Fruit fly (Drosophila melanogaster): ENCODE results near the gene CG6885.

The CG6885 gene

dm6 chr3L:18756293-18756887, 12.1 kb downstream of the CG6885 start (continued):
- TF ChIP-seq CoRest (tag; optimal IDR thresholded peaks at IDR 0.05) (peak; percentile 63), CG13287 (GFP tag; IDR thresholded peaks at IDR 0.05; ENCODE audit: partially characterized antibody) (no peak), unpg (GFP tag; optimal IDR thresholded peaks at IDR 0.05) (peak; percentile 39), shn (GFP tag; optimal IDR thresholded peaks at IDR 0.05) (no peak), Hsf (GFP tag; optimal IDR thresholded peaks at IDR 0.05) (peak; percentile 35), C15 (GFP tag; IDR thresholded peaks at IDR 0.05) (no peak), insv (GFP tag; optimal IDR thresholded peaks at IDR 0.05) (no peak), pfk (GFP tag; optimal IDR thresholded peaks at IDR 0.05) (no peak), hkb (optimal IDR thresholded peaks at IDR 0.05) (no peak), hkb (GFP tag; IDR thresholded peaks at IDR 0.05) (peak; percentile 74), D (optimal IDR thresholded peaks at IDR 0.05) (no peak), D (GFP tag; optimal IDR thresholded peaks at IDR 0.05) (peak; percentile 67), zf30C (GFP tag; optimal IDR thresholded peaks at IDR 0.05) (no peak), CG3281 (GFP tag; optimal IDR thresholded peaks at IDR 0.05) (peak; percentile 48), dan (GFP tag; IDR thresholded peaks at IDR 0.05) (no peak), CG13624 (GFP tag; optimal IDR thresholded peaks at IDR 0.05) (peak; percentile 57), stwl (tag; optimal IDR thresholded peaks at IDR 0.05) (no peak), Hr39 (optimal IDR thresholded peaks at IDR 0.05) (no peak), CG9727 (GFP tag; optimal IDR thresholded peaks at IDR 0.05) (peak; percentile 32), Hmx (GFP tag; optimal IDR thresholded peaks at IDR 0.05) (no peak), Mad (GFP tag; optimal IDR thresholded peaks at IDR 0.05) (no peak), Dref (GFP tag; IDR thresholded peaks at IDR 0.05) (no peak), CG8281 (tag; optimal IDR thresholded peaks at IDR 0.05) (no peak), ato (GFP tag; IDR thresholded peaks at IDR 0.05; ENCODE audit: partially characterized antibody) (no peak), salm (tag; optimal IDR thresholded peaks at IDR 0.05) (peak; percentile 10), CTCF (GFP tag; optimal IDR thresholded peaks at IDR 0.05) (peak; percentile 5), cad (GFP tag; optimal IDR thresholded peaks at IDR 0.05) (no peak), tio (GFP tag; optimal IDR thresholded peaks at IDR 0.05) (no peak), corto (GFP tag; optimal IDR thresholded peaks at IDR 0.05) (no peak), Scr (GFP tag; IDR thresholded peaks at IDR 0.05; ENCODE audit: partially characterized antibody) (no peak), CG10959 (GFP tag; IDR thresholded peaks at IDR 0.05) (no peak), Optix (GFP tag; IDR thresholded peaks at IDR 0.05) (no peak), Myb (GFP tag; optimal IDR thresholded peaks at IDR 0.05) (no peak), sc (optimal IDR thresholded peaks at IDR 0.05) (no peak), sc (GFP tag; optimal IDR thresholded peaks at IDR 0.05) (peak; percentile 52), CG7786 (GFP tag; optimal IDR thresholded peaks at IDR 0.05) (no peak), jigr1 (GFP tag; IDR thresholded peaks at IDR 0.05) (no peak), CG9215 (GFP tag; IDR thresholded peaks at IDR 0.05) (no peak), CG11093 (GFP tag; IDR thresholded peaks at IDR 0.05) (peak; percentile 23; the same call in 1 of the 3 replicates), bbx (GFP tag; IDR thresholded peaks at IDR 0.05; ENCODE audit: partially characterized antibody) (no peak), CG9932 (GFP tag; IDR thresholded peaks at IDR 0.05) (no peak), Dad (GFP tag; optimal IDR thresholded peaks at IDR 0.05) (no peak), CG11504 (tag; optimal IDR thresholded peaks at IDR 0.05) (peak; percentile 85), CG32772 (GFP tag; IDR thresholded peaks at IDR 0.05) (peak; percentile 60), zfh2 (GFP tag; optimal IDR thresholded peaks at IDR 0.05) (no peak), amos (GFP tag; IDR thresholded peaks at IDR 0.05; ENCODE audit: partially characterized antibody) (no peak), Usf (GFP tag; optimal IDR thresholded peaks at IDR 0.05) (no peak), CG7839 (tag; optimal IDR thresholded peaks at IDR 0.05) (peak; percentile 60), CG31365 (tag; optimal IDR thresholded peaks at IDR 0.05) (no peak), dimm (GFP tag; IDR thresholded peaks at IDR 0.05) (no peak), jing (GFP tag; optimal IDR thresholded peaks at IDR 0.05) (peak; percentile 10), Dbx (GFP tag; IDR thresholded peaks at IDR 0.05) (no peak), CG9797 (GFP tag; optimal IDR thresholded peaks at IDR 0.05) (no peak)

Measured in whole organism, embryonic.